Worm (Caenorhabditis elegans) whole organism, young adult: ENCODE measurements around the gene mul-1.

Source experiments
- F10E7.11 ChIP-seq: sonication (generic microtip); optimal IDR thresholded peaks from 2 replicates; lab custom pipeline; 2017; ENCODE audit warnings: mild to moderate bottlenecking, missing genetic modification characterization, moderate library complexity, missing compliant biosample characterization
- F22D6.2 ChIP-seq: sonication (generic microtip); optimal IDR thresholded peaks from 2 replicates; lab custom pipeline; 2016; ENCODE audit warnings: mild to moderate bottlenecking, missing genetic modification characterization, missing compliant biosample characterization
- F23B12.7 ChIP-seq: sonication (generic microtip); optimal IDR thresholded peaks from 2 replicates; lab custom pipeline; 2017; ENCODE audit warnings: missing genetic modification characterization, mild to moderate bottlenecking, missing compliant biosample characterization, antibody characterized with exemption, moderate library complexity; ENCODE audit not compliant: insufficient read depth
- K12H6.12 ChIP-seq: fragments of 200-800 bp; sonication (Bioruptor generic); optimal IDR thresholded peaks from 2 replicates; lab custom pipeline; 2018; ENCODE audit warnings: mild to moderate bottlenecking, missing genetic modification characterization, missing compliant biosample characterization
- T26A5.8 ChIP-seq: sonication (generic microtip); optimal IDR thresholded peaks from 2 replicates; lab custom pipeline; 2016; ENCODE audit warnings: missing genetic modification characterization, missing compliant biosample characterization
- Y53F4B.3 ChIP-seq: fragments of 200-800 bp; sonication (Bioruptor generic); IDR thresholded peaks from 2 replicates; pipeline ENCODE4 v1.3.6; 2022; ENCODE audit warnings: missing genetic modification reagents, missing genetic modification characterization, missing compliant biosample characterization
- ZK185.1 ChIP-seq: sonication (generic microtip); optimal IDR thresholded peaks from 2 replicates; lab custom pipeline; 2016; ENCODE audit warnings: mild to moderate bottlenecking, missing genetic modification characterization, missing compliant biosample characterization; ENCODE audit not compliant: poor library complexity, severe bottlenecking
- attf-5 ChIP-seq: fragments of 200-800 bp; sonication (Bioruptor generic); optimal IDR thresholded peaks from 2 replicates; lab custom pipeline; 2018; ENCODE audit warnings: mild to moderate bottlenecking, missing genetic modification characterization, missing compliant biosample characterization
- bed-1 ChIP-seq: fragments of 200-800 bp; sonication (Bioruptor generic); IDR thresholded peaks from 2 replicates; pipeline ENCODE4 v1.3.6; 2022; ENCODE audit warnings: missing genetic modification reagents, missing genetic modification characterization, missing compliant biosample characterization
- bed-2 ChIP-seq: fragments of 200-800 bp; sonication (Bioruptor generic); IDR thresholded peaks from 2 replicates; pipeline ENCODE4 v1.3.6; 2022; ENCODE audit warnings: missing genetic modification reagents, missing genetic modification characterization, missing compliant biosample characterization
- ccch-3 ChIP-seq: fragments of 200-800 bp; sonication (Bioruptor generic); optimal IDR thresholded peaks from 2 replicates; lab custom pipeline; 2018; ENCODE audit warnings: mild to moderate bottlenecking, missing genetic modification characterization, missing compliant biosample characterization
- cebp-1 ChIP-seq, 2 experiments: fragments of 200-800 bp in 1 of 2; sonication (Bioruptor generic) in 1 of 2; sonication (generic microtip) in 1 of 2; IDR thresholded peaks in 1 of 2; optimal IDR thresholded peaks in 1 of 2; 2 replicates each; pipeline versions ENCODE4 v1.3.6 to Lab custom; 2017 to 2022; ENCODE audit warnings: missing compliant biosample characterization in 2 of 2, missing genetic modification characterization in 2 of 2, mild to moderate bottlenecking in 1 of 2, missing genetic modification reagents in 1 of 2, moderate library complexity in 1 of 2
- die-1 ChIP-seq: sonication (generic microtip); optimal IDR thresholded peaks from 2 replicates; lab custom pipeline; 2016; ENCODE audit warnings: missing genotype, mild to moderate bottlenecking, missing genetic modification characterization, missing compliant biosample characterization
- dox-1 ChIP-seq: fragments of 200-800 bp; sonication (Bioruptor generic); IDR thresholded peaks from 2 replicates; pipeline ENCODE4 v1.3.6; 2022; ENCODE audit warnings: missing genetic modification reagents, missing genetic modification characterization, missing compliant biosample characterization
- egl-44 ChIP-seq: fragments of 200-800 bp; sonication (Bioruptor generic); IDR thresholded peaks from 2 replicates; pipeline ENCODE4 v1.3.6; 2022; ENCODE audit warnings: missing genetic modification reagents, missing genetic modification characterization, missing compliant biosample characterization
- egrh-3 ChIP-seq: fragments of 200-800 bp; sonication (Bioruptor generic); IDR thresholded peaks from 2 replicates; pipeline ENCODE4 v1.3.6; 2022; ENCODE audit warnings: missing genetic modification reagents, missing genetic modification characterization, missing compliant biosample characterization
- ets-4 ChIP-seq: fragments of 200-800 bp; sonication (Bioruptor generic); optimal IDR thresholded peaks from 2 replicates; lab custom pipeline; 2018; ENCODE audit warnings: mild to moderate bottlenecking, missing genetic modification characterization, missing compliant biosample characterization
- fkh-3 ChIP-seq: sonication (generic microtip); optimal IDR thresholded peaks from 2 replicates; lab custom pipeline; 2016; ENCODE audit warnings: mild to moderate bottlenecking, missing genetic modification characterization, missing compliant biosample characterization
- let-607 ChIP-seq, 2 experiments: fragments of 200-800 bp in 1 of 2; sonication (Bioruptor generic) in 1 of 2; sonication (generic microtip) in 1 of 2; optimal IDR thresholded peaks; 2 replicates each; lab custom pipeline; 2016 to 2018; ENCODE audit warnings: mild to moderate bottlenecking in 2 of 2, missing compliant biosample characterization in 2 of 2, missing genetic modification characterization in 2 of 2, moderate library complexity in 2 of 2, missing genotype in 1 of 2
- lin-35 ChIP-seq, 3 experiments: fragments of 150-350 bp in 2 of 3; sonication (generic microtip) in 1 of 3; optimal IDR thresholded peaks; 2 replicates each; lab custom pipeline; 2014 to 2018; ENCODE audit warnings: missing biosample characterization in 3 of 3, missing genetic modification characterization in 3 of 3, missing genetic modification reagents in 3 of 3
- lsy-27 ChIP-seq: sonication (generic microtip); optimal IDR thresholded peaks from 2 replicates; lab custom pipeline; 2017; ENCODE audit warnings: missing genetic modification characterization, mild to moderate bottlenecking, missing compliant biosample characterization, antibody characterized with exemption, missing genotype, borderline replicate concordance; ENCODE audit not compliant: insufficient read depth
- nhr-179 ChIP-seq: sonication (generic microtip); optimal IDR thresholded peaks from 2 replicates; lab custom pipeline; 2016; ENCODE audit warnings: mild to moderate bottlenecking, missing genetic modification characterization, missing compliant biosample characterization
- nhr-90 ChIP-seq: sonication (generic microtip); optimal IDR thresholded peaks from 2 replicates; lab custom pipeline; 2016; ENCODE audit warnings: missing genotype, mild to moderate bottlenecking, missing genetic modification characterization, missing compliant biosample characterization
- rcor-1 ChIP-seq: fragments of 200-800 bp; sonication (Bioruptor generic); IDR thresholded peaks from 2 replicates; pipeline ENCODE4 v1.3.6; 2022; ENCODE audit warnings: missing genetic modification reagents, missing genetic modification characterization, missing compliant biosample characterization
- rpc-1 ChIP-seq, 2 experiments: fragments of 150-350 bp in 1 of 2; sonication (generic microtip) in 1 of 2; optimal IDR thresholded peaks; 2 replicates each; lab custom pipeline; 2014 to 2018; ENCODE audit warnings: missing biosample characterization in 1 of 2, missing genetic modification characterization in 1 of 2, missing genetic modification reagents in 1 of 2, missing genotype in 1 of 2
- snpc-1.1 ChIP-seq: sonication (generic microtip); optimal IDR thresholded peaks from 2 replicates; lab custom pipeline; 2017; ENCODE audit warnings: missing genetic modification characterization, mild to moderate bottlenecking, missing compliant biosample characterization, antibody characterized with exemption, moderate library complexity, missing genotype, missing genetic modification reagents; ENCODE audit not compliant: insufficient read depth
- somi-1 ChIP-seq: fragments of 200-800 bp; sonication (Bioruptor generic); optimal IDR thresholded peaks from 2 replicates; lab custom pipeline; 2018; ENCODE audit warnings: mild to moderate bottlenecking, missing genetic modification characterization, missing compliant biosample characterization
- tlf-1 ChIP-seq: fragments of 200-800 bp; sonication (Bioruptor generic); optimal IDR thresholded peaks from 2 replicates; lab custom pipeline; 2018; ENCODE audit warnings: mild to moderate bottlenecking, missing genetic modification characterization, missing compliant biosample characterization
- zim-3 ChIP-seq: sonication (generic microtip); optimal IDR thresholded peaks from 2 replicates; lab custom pipeline; 2017; ENCODE audit warnings: mild to moderate bottlenecking, missing genetic modification characterization, moderate library complexity, missing compliant biosample characterization
- ztf-18 ChIP-seq: sonication (generic microtip); optimal IDR thresholded peaks from 2 replicates; lab custom pipeline; 2016; ENCODE audit warnings: missing genotype, mild to moderate bottlenecking, missing genetic modification characterization, missing compliant biosample characterization
- ztf-28 ChIP-seq: fragments of 200-800 bp; sonication (Bioruptor generic); IDR thresholded peaks from 2 replicates; pipeline ENCODE4 v1.3.6; 2022; ENCODE audit warnings: missing genetic modification reagents, missing genetic modification characterization, missing compliant biosample characterization
- ztf-3 ChIP-seq: fragments of 200-800 bp; sonication (Bioruptor generic); optimal IDR thresholded peaks from 2 replicates; lab custom pipeline; 2018; ENCODE audit warnings: mild to moderate bottlenecking, missing genetic modification characterization, missing compliant biosample characterization

The mul-1 gene

DNA sequence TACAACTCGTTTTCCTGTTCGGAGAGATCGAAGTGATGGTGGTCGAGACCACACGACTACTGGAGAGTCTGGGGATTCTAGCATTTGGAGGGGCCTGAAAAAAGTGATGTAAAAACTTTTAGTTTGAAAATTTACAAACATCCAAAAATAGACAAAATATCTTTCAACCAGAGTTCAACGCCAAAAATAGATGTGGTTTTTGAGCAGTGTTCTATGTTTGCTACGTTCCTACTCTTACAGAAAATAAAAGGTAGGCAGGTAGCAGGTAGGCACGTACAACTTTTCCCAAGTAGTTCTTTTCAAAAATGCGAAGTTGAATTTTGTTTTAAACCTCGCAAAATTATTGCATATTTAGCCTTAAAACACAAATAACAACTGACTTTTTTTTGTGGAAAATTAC is 10.6 kb downstream of the mul-1 start, which contains the start of gene F49F1.14:
Gene F49F1.14, minus strand, starts transcription at position 101 of the 400 bp plus-strand sequence.
- TF ChIP-seq K12H6.12 (tag; lab: Kevin White, UChicago) (no peak), T26A5.8 (tag; lab: Kevin White, UChicago) (no peak), ztf-18 (no peak), egl-44 (GFP tag; lab: Robert Waterston, UW) (no peak), ZK185.1 (no peak), tlf-1 (GFP tag; lab: Kevin White, UChicago) (no peak), die-1 (tag; lab: Kevin White, UChicago) (no peak), Y53F4B.3 (GFP tag; lab: Robert Waterston, UW) (no peak), snpc-1.1 (tag; lab: Kevin White, UChicago) (no peak), ztf-3 (GFP tag; lab: Kevin White, UChicago) (no peak), nhr-179 (tag; lab: Kevin White, UChicago) (no peak), nhr-90 (tag; lab: Kevin White, UChicago) (no peak), fkh-3 (tag; lab: Kevin White, UChicago) (no peak), F10E7.11 (tag; lab: Kevin White, UChicago) (no peak), ztf-28 (no peak), F22D6.2 (tag; lab: Kevin White, UChicago) (no peak)

DNA sequence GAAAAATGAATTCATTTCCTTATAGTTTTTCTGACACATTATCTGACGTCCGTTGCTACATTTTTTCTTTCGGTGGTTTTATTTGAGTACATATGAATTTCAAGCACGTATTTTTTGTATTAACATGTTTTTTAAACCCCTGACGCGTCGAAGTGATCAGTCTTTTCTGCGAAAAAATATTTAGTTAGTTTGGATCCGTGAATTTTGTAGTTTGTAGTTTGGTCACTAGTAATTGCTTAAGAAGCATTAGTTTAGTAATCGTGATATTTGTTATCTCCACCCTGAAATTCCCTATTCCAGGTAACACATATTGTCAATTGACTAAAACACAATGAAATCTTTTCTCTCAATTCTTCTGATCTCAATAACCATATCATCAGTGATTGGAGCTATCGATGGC is 14.2 kb downstream of the mul-1 start, which contains the start of gene C35B1.7:
Gene C35B1.7, plus strand, starts transcription at position 301 of the 400 bp plus-strand sequence.
- TF ChIP-seq rcor-1 (GFP tag; lab: Robert Waterston, UW), result no peak
- no peak for TF ChIP-seq tlf-1 (GFP tag; lab: Kevin White, UChicago)
- no peak for TF ChIP-seq F23B12.7 (tag; lab: Kevin White, UChicago)
- TF ChIP-seq bed-2 (GFP tag; lab: Robert Waterston, UW), result no peak
- no peak for TF ChIP-seq egrh-3 (GFP tag; lab: Robert Waterston, UW)

DNA sequence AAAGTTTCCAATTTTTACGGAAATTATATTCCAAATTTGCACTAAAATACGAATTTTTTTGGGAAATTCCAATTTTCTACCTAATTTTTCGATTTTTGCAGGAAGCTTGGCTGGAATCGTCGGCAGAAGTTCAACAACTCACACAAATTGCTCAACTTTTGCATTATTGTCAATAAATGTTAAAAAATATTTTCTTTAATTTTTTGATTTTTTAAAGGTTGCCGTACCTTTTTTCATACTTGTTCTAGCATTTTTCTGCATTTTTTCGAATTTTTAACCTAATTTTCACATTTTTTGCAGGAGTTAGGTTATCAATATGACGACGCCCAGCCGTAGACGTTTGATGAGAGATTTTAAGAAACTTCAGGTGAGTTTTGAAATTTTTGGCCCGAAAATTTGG is 20.2 kb downstream of the mul-1 start, which contains the start of gene ubc-1:
Gene ubc-1, plus strand, starts transcription at position 301 of the 400 bp plus-strand sequence.
- TF ChIP-seq lsy-27 (tag; lab: Kevin White, UChicago) (no peak), lin-35 (GFP tag; optimal IDR thresholded peaks at IDR 0.05; lab: Kevin White, UChicago) (no peak), ets-4 (no peak), ccch-3 (GFP tag; lab: Kevin White, UChicago) (no peak)

DNA sequence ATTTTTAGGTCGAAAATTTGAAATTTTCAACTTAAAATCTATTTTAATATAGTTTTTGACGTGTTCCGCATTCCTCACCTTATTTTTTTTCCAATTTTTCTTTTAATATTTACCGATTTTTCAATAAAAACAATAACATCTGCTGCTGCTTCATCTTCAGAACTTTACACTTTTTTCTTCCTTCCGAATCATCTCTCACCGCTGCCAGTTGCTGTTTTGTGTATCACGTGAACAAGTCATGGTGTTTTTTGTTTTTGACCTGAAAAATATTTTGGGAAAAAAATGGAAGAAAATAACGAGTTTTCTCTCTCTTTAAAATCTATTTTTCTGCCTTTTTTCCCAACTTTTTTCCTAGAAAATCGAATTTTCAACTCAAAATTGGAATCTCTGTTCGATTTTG is 23.2 kb downstream of the mul-1 start:
- TF ChIP-seq let-607 (tag; optimal IDR thresholded peaks at IDR 0.05; lab: Kevin White, UChicago) (no peak), somi-1 (GFP tag; lab: Kevin White, UChicago) (no peak), bed-1 (GFP tag; lab: Robert Waterston, UW) (no peak), lsy-27 (tag; lab: Kevin White, UChicago) (no peak)

DNA sequence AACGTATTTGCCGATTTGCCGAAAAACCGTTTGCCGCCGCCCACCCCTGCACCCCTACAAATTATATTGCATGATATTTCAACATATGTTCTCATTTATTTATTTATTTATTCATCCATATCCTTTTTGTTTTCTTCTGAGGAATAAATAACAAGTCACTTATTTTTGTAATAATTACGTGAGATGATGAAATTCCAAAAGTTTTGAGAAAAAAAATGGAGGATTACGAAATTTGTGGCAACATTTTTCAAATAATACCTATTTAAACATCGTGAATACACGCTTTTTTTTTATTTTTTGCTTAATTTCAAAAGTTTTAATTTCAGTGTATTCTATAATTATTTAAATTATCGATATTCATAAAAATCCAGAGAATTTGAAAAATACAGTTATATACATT is 26.0 kb downstream of the mul-1 start:
- no peak for TF ChIP-seq dox-1 (GFP tag; lab: Robert Waterston, UW)
- TF ChIP-seq lsy-27 (tag; lab: Kevin White, UChicago), result no peak
- TF ChIP-seq attf-5, result no peak
- no peak for TF ChIP-seq rpc-1 (optimal IDR thresholded peaks at IDR 0.05; lab: Kevin White, UChicago)
- TF ChIP-seq rpc-1 (tag; optimal IDR thresholded peaks at IDR 0.05; lab: Kevin White, UChicago), result no peak
- TF ChIP-seq cebp-1 (GFP tag; IDR thresholded peaks at IDR 0.05; lab: Robert Waterston, UW), result no peak
- TF ChIP-seq cebp-1 (tag; optimal IDR thresholded peaks at IDR 0.05; lab: Kevin White, UChicago), result peak; percentile 67
- no peak for TF ChIP-seq zim-3 (tag; lab: Kevin White, UChicago)
